Worm (Caenorhabditis elegans) whole organism, young adult: ENCODE results near the gene C08F1.10.

Source experiments
- B0019.2 ChIP-seq: fragments of 200-800 bp; sonication (Bioruptor generic); conservative IDR thresholded peaks from 2 replicates; pipeline ENCODE4 v1.3.6; 2022; ENCODE audit warnings: missing genetic modification reagents, missing genetic modification characterization, missing compliant biosample characterization
- B0035.1 ChIP-seq: sonication (generic microtip); optimal IDR thresholded peaks from 2 replicates; lab custom pipeline; 2016; ENCODE audit warnings: missing genetic modification characterization, mild to moderate bottlenecking, missing compliant biosample characterization, missing genotype, missing genetic modification reagents
- B0261.1 ChIP-seq: sonication (generic microtip); optimal IDR thresholded peaks from 2 replicates; lab custom pipeline; 2016; ENCODE audit warnings: mild to moderate bottlenecking, missing genetic modification characterization, moderate library complexity, missing compliant biosample characterization
- C06A6.2 ChIP-seq: fragments of 200-800 bp; sonication (Bioruptor generic); conservative IDR thresholded peaks from 2 replicates; pipeline ENCODE4 v1.3.6; 2022; ENCODE audit warnings: missing genetic modification characterization, missing compliant biosample characterization
- D2030.7 ChIP-seq: fragments of 200-800 bp; sonication (Bioruptor generic); IDR thresholded peaks from 2 replicates; pipeline ENCODE4 v1.3.6; 2022; ENCODE audit warnings: missing genetic modification reagents, missing genetic modification characterization, missing compliant biosample characterization
- F22D6.2 ChIP-seq: sonication (generic microtip); optimal IDR thresholded peaks from 2 replicates; lab custom pipeline; 2016; ENCODE audit warnings: mild to moderate bottlenecking, missing genetic modification characterization, missing compliant biosample characterization
- F39B2.1 ChIP-seq: fragments of 200-800 bp; sonication (Bioruptor generic); IDR thresholded peaks from 2 replicates; pipeline ENCODE4 v1.3.6; 2022; ENCODE audit warnings: missing genetic modification reagents, missing genetic modification characterization, missing compliant biosample characterization
- F52B5.7 ChIP-seq: sonication (generic microtip); optimal IDR thresholded peaks from 2 replicates; lab custom pipeline; 2016; ENCODE audit warnings: mild to moderate bottlenecking, missing genetic modification characterization, missing compliant biosample characterization
- F57C9.4 ChIP-seq: sonication (generic microtip); optimal IDR thresholded peaks from 2 replicates; lab custom pipeline; 2017; ENCODE audit warnings: mild to moderate bottlenecking, missing genetic modification characterization, missing compliant biosample characterization
- akir-1 ChIP-seq: fragments of 200-800 bp; sonication (Bioruptor generic); optimal IDR thresholded peaks from 2 replicates; lab custom pipeline; 2018; ENCODE audit warnings: mild to moderate bottlenecking, missing genetic modification characterization, moderate library complexity, missing compliant biosample characterization
- ama-1 ChIP-seq, 3 experiments: fragments of 150-350 bp in 1 of 3; sonication (generic microtip) in 2 of 3; optimal IDR thresholded peaks; 2 replicates each; lab custom pipeline; 2014 to 2018; ENCODE audit warnings: missing biosample characterization in 2 of 3, missing genetic modification characterization in 2 of 3, missing genetic modification reagents in 2 of 3
- aptf-3 ChIP-seq: fragments of 200-800 bp; sonication (Bioruptor generic); IDR thresholded peaks from 2 replicates; pipeline ENCODE4 v1.3.6; 2022; ENCODE audit warnings: missing genetic modification characterization, missing compliant biosample characterization
- attf-3 ChIP-seq: fragments of 200-800 bp; sonication (Bioruptor generic); conservative IDR thresholded peaks from 2 replicates; pipeline ENCODE4 v1.3.6; 2022; ENCODE audit warnings: missing genetic modification reagents, missing genetic modification characterization, missing compliant biosample characterization
- attf-5 ChIP-seq: fragments of 200-800 bp; sonication (Bioruptor generic); optimal IDR thresholded peaks from 2 replicates; lab custom pipeline; 2018; ENCODE audit warnings: mild to moderate bottlenecking, missing genetic modification characterization, missing compliant biosample characterization
- cebp-2 ChIP-seq: fragments of 200-800 bp; sonication (Bioruptor generic); IDR thresholded peaks from 2 replicates; pipeline ENCODE4 v1.3.6; 2022; ENCODE audit warnings: missing genetic modification characterization, missing compliant biosample characterization
- ceh-91 ChIP-seq: fragments of 200-800 bp; sonication (Bioruptor generic); IDR thresholded peaks from 2 replicates; pipeline ENCODE4 v1.3.6; 2022; ENCODE audit warnings: missing genetic modification reagents, missing genetic modification characterization, missing compliant biosample characterization
- chd-7 ChIP-seq: sonication (generic microtip); optimal IDR thresholded peaks from 2 replicates; lab custom pipeline; 2016; ENCODE audit warnings: mild to moderate bottlenecking, missing genetic modification characterization, moderate library complexity, missing compliant biosample characterization
- dpff-1 ChIP-seq: sonication (generic microtip); optimal IDR thresholded peaks from 2 replicates; lab custom pipeline; 2017; ENCODE audit warnings: mild to moderate bottlenecking, missing genetic modification characterization, missing compliant biosample characterization
- ekl-4 ChIP-seq: fragments of 200-800 bp; sonication (Bioruptor generic); IDR thresholded peaks from 2 replicates; pipeline ENCODE4 v1.3.6; 2022; ENCODE audit warnings: missing genetic modification reagents, missing genetic modification characterization, missing compliant biosample characterization
- gei-17 ChIP-seq: fragments of 200-800 bp; sonication (Bioruptor generic); optimal IDR thresholded peaks from 2 replicates; lab custom pipeline; 2018; ENCODE audit warnings: mild to moderate bottlenecking, missing genetic modification characterization, missing compliant biosample characterization
- hlh-26 ChIP-seq: fragments of 200-800 bp; sonication (Bioruptor generic); conservative IDR thresholded peaks from 2 replicates; pipeline ENCODE4 v1.3.6; 2022; ENCODE audit warnings: missing genetic modification reagents, missing genetic modification characterization, missing compliant biosample characterization
- hmg-20 ChIP-seq: fragments of 200-800 bp; sonication (Bioruptor generic); IDR thresholded peaks from 2 replicates; pipeline ENCODE4 v1.3.6; 2022; ENCODE audit warnings: missing genetic modification reagents, missing genetic modification characterization, missing compliant biosample characterization
- lin-26 ChIP-seq: fragments of 200-800 bp; sonication (Bioruptor generic); IDR thresholded peaks from 2 replicates; pipeline ENCODE4 v1.3.6; 2022; ENCODE audit warnings: missing genetic modification reagents, missing genetic modification characterization, missing compliant biosample characterization
- lir-1 ChIP-seq: fragments of 200-800 bp; sonication (Bioruptor generic); conservative IDR thresholded peaks from 2 replicates; pipeline ENCODE4 v1.3.6; 2022; ENCODE audit warnings: missing genetic modification reagents, missing genetic modification characterization, missing compliant biosample characterization
- lsy-27 ChIP-seq: sonication (generic microtip); optimal IDR thresholded peaks from 2 replicates; lab custom pipeline; 2017; ENCODE audit warnings: missing genetic modification characterization, mild to moderate bottlenecking, missing compliant biosample characterization, antibody characterized with exemption, missing genotype, borderline replicate concordance; ENCODE audit not compliant: insufficient read depth
- madf-10 ChIP-seq: sonication (generic microtip); optimal IDR thresholded peaks from 2 replicates; lab custom pipeline; 2016; ENCODE audit warnings: mild to moderate bottlenecking, missing genetic modification characterization, missing compliant biosample characterization
- madf-8 ChIP-seq: fragments of 200-800 bp; sonication (Bioruptor generic); conservative IDR thresholded peaks from 2 replicates; pipeline ENCODE4 v1.3.6; 2022; ENCODE audit warnings: missing genetic modification reagents, missing genetic modification characterization, missing compliant biosample characterization
- mcd-1 ChIP-seq: fragments of 200-800 bp; sonication (Bioruptor generic); IDR thresholded peaks from 2 replicates; pipeline ENCODE4 v1.3.6; 2022; ENCODE audit warnings: missing genetic modification reagents, missing genetic modification characterization, missing compliant biosample characterization
- nfya-1 ChIP-seq: sonication (generic microtip); optimal IDR thresholded peaks from 2 replicates; lab custom pipeline; 2017; ENCODE audit warnings: antibody characterized with exemption, missing compliant biosample characterization, missing genetic modification characterization, borderline replicate concordance; ENCODE audit not compliant: insufficient read depth
- nhr-120 ChIP-seq: fragments of 200-800 bp; sonication (Bioruptor generic); IDR thresholded peaks from 2 replicates; pipeline ENCODE4 v1.3.6; 2022; ENCODE audit warnings: missing genetic modification characterization, missing compliant biosample characterization
- rpc-1 ChIP-seq, 2 experiments: fragments of 150-350 bp in 1 of 2; sonication (generic microtip) in 1 of 2; optimal IDR thresholded peaks; 2 replicates each; lab custom pipeline; 2014 to 2018; ENCODE audit warnings: missing biosample characterization in 1 of 2, missing genetic modification characterization in 1 of 2, missing genetic modification reagents in 1 of 2, missing genotype in 1 of 2
- sdz-38 ChIP-seq: sonication (generic microtip); optimal IDR thresholded peaks from 2 replicates; lab custom pipeline; 2016; ENCODE audit warnings: missing genotype, missing genetic modification characterization, missing compliant biosample characterization
- sea-2 ChIP-seq: fragments of 200-800 bp; sonication (Bioruptor generic); IDR thresholded peaks from 2 replicates; pipeline ENCODE4 v1.3.6; 2022; ENCODE audit warnings: missing genetic modification characterization, missing compliant biosample characterization
- somi-1 ChIP-seq: fragments of 200-800 bp; sonication (Bioruptor generic); optimal IDR thresholded peaks from 2 replicates; lab custom pipeline; 2018; ENCODE audit warnings: mild to moderate bottlenecking, missing genetic modification characterization, missing compliant biosample characterization
- sptf-2 ChIP-seq: fragments of 200-800 bp; sonication (Bioruptor generic); optimal IDR thresholded peaks from 2 replicates; lab custom pipeline; 2018; ENCODE audit warnings: mild to moderate bottlenecking, missing genetic modification characterization, missing compliant biosample characterization
- unc-130 ChIP-seq: sonication (generic microtip); optimal IDR thresholded peaks from 2 replicates; lab custom pipeline; 2016; ENCODE audit warnings: missing genetic modification reagents, missing genetic modification characterization, missing compliant biosample characterization
- zim-3 ChIP-seq: sonication (generic microtip); optimal IDR thresholded peaks from 2 replicates; lab custom pipeline; 2017; ENCODE audit warnings: mild to moderate bottlenecking, missing genetic modification characterization, moderate library complexity, missing compliant biosample characterization

The C08F1.10 gene

ce11 chrII:1757033-1757432 lies 29.1 kb downstream of the C08F1.10 start, which contains the start of gene F36H5.10:
TSS of gene F36H5.10 (plus strand) at chrII:1757333.
- TF ChIP-seq lsy-27 (tag; lab: Kevin White, UChicago) (no peak), ama-1 (optimal IDR thresholded peaks at IDR 0.05; lab: Kevin White, UChicago) (no peak), ama-1 (GFP tag; optimal IDR thresholded peaks at IDR 0.05; lab: Kevin White, UChicago) (no peak)

DNA sequence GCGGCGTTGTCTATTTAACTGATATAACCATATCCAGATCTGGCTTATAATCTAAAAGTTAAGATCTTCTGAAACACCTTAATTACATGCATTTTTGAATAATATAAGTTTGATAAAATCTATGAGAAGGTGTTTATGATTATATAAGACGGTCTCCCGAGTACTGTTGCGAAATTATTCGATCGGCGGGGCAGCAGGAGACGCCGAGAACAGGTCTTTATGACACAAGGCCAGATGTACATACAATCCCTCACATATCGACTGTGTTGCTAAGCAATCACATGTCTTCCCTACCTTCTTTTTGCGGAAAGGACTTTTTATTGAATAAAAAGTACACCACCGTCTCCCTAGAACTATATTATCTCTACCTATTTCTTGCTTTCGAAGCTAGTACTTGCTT lies 29.5 kb downstream of the C08F1.10 start, which contains the start of gene fbxb-53:
TSS of gene fbxb-53 (plus strand) at position 301 of the 400 bp plus-strand sequence.
- TF ChIP-seq gei-17 (GFP tag; lab: Kevin White, UChicago) (no peak), madf-10 (tag; lab: Kevin White, UChicago) (no peak), F52B5.7 (tag; lab: Kevin White, UChicago) (no peak), zim-3 (tag; lab: Kevin White, UChicago) (no peak), B0035.1 (tag; lab: Kevin White, UChicago) (no peak), ekl-4 (GFP tag; lab: Robert Waterston, UW) (no peak), attf-5 (GFP tag; lab: Kevin White, UChicago) (no peak), hlh-26 (no peak), nhr-120 (no peak), sea-2 (GFP tag; lab: Robert Waterston, UW) (no peak), D2030.7 (no peak), hmg-20 (GFP tag; lab: Robert Waterston, UW) (no peak), lir-1 (GFP tag; lab: Robert Waterston, UW) (no peak), aptf-3 (GFP tag; lab: Robert Waterston, UW) (no peak), madf-8 (GFP tag; lab: Robert Waterston, UW) (no peak), chd-7 (tag; lab: Kevin White, UChicago) (no peak), B0019.2 (GFP tag; lab: Robert Waterston, UW) (no peak), B0261.1 (tag; lab: Kevin White, UChicago) (no peak), dpff-1 (tag; lab: Kevin White, UChicago) (no peak), F57C9.4 (tag; lab: Kevin White, UChicago) (no peak)

DNA sequence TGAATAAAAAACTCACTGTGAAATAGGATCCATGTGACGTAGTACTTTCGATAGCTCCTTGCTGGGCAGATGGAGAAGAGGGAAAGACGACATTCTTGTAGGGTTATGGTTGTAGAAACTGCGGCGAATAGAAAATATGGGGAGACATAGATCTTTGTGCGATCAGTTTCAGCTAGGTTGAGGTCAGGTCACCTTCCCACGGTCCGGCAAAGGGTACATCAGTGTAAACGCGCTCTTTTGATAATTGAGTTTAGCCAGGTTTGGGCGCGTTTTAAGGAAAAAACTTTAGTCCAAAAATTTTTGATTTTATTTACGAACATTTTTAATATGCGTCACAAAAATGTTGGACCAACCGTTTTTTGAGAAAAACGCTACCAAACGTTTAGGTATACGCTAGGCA lies 30.0 kb downstream of the C08F1.10 start, which contains the start of gene F36H5.17:
TSS of gene F36H5.17 (minus strand) at position 101 of the 400 bp plus-strand sequence.
- TF ChIP-seq mcd-1 (GFP tag; lab: Robert Waterston, UW): no peak
- TF ChIP-seq nfya-1 (tag; lab: Kevin White, UChicago): no peak
- no peak for TF ChIP-seq lin-26
- no peak for TF ChIP-seq F22D6.2 (tag; lab: Kevin White, UChicago)
- no peak for TF ChIP-seq somi-1 (GFP tag; lab: Kevin White, UChicago)
- TF ChIP-seq sptf-2: no peak
- TF ChIP-seq akir-1 (GFP tag; lab: Kevin White, UChicago): no peak
- TF ChIP-seq sdz-38 (tag; lab: Kevin White, UChicago): no peak
- TF ChIP-seq C06A6.2: no peak
- TF ChIP-seq rpc-1 (optimal IDR thresholded peaks at IDR 0.05; lab: Kevin White, UChicago): no peak
- no peak for TF ChIP-seq rpc-1 (tag; optimal IDR thresholded peaks at IDR 0.05; lab: Kevin White, UChicago)
- no peak for TF ChIP-seq F39B2.1
- no peak for TF ChIP-seq nhr-120

ce11 chrII:1752990-1753389 lies 33.1 kb downstream of the C08F1.10 start, which contains the start of gene F36H5.9:
TSS of gene F36H5.9 (minus strand) at chrII:1753090.
- TF ChIP-seq chd-7 (tag; lab: Kevin White, UChicago): no peak
- TF ChIP-seq aptf-3 (GFP tag; lab: Robert Waterston, UW): no peak
- TF ChIP-seq ceh-91 (GFP tag; lab: Robert Waterston, UW): no peak
- no peak for TF ChIP-seq unc-130
- no peak for TF ChIP-seq dpff-1 (tag; lab: Kevin White, UChicago)
- no peak for TF ChIP-seq attf-3 (GFP tag; lab: Robert Waterston, UW)
- TF ChIP-seq cebp-2 (GFP tag; lab: Robert Waterston, UW): no peak
- TF ChIP-seq, all 124 proteins: peak for 0
